Fruit fly (Drosophila melanogaster) whole organism, embryonic: Measurements from ENCODE around the gene SkpC.

Experiments used
- BtbVII ChIP-seq: fragments of 200-800 bp; sonication (Bioruptor generic); optimal IDR thresholded peaks from 3 replicates; lab custom pipeline; 2017; ENCODE audit warnings: missing biosample characterization, mild to moderate bottlenecking, missing genetic modification characterization
- CG11247 ChIP-seq: fragments of 200-800 bp; sonication (Bioruptor generic); IDR thresholded peaks from 2 replicates; pipeline ENCODE4 v1.3.6; 2022; ENCODE audit warnings: missing biosample characterization, missing genetic modification characterization
- CG12155 ChIP-seq: fragments of 200-800 bp; sonication (Bioruptor generic); optimal IDR thresholded peaks from 3 replicates; lab custom pipeline; 2016; ENCODE audit warnings: missing biosample characterization, missing genetic modification characterization
- CG1603 ChIP-seq: fragments of 200-800 bp; sonication (Bioruptor generic); optimal IDR thresholded peaks from 2 replicates; lab custom pipeline; 2019; ENCODE audit warnings: missing biosample characterization, mild to moderate bottlenecking, missing genetic modification characterization, moderate library complexity
- CG16779 ChIP-seq: fragments of 200-800 bp; sonication (Bioruptor generic); IDR thresholded peaks from 2 replicates; pipeline ENCODE4 v1.3.6; 2022; ENCODE audit warnings: missing biosample characterization, missing genetic modification characterization
- CG16813 ChIP-seq: fragments of 200-800 bp; sonication (Bioruptor generic); IDR thresholded peaks from 3 replicates; pipeline ENCODE4 v1.3.6; 2022; ENCODE audit warnings: missing biosample characterization, missing genetic modification characterization; ENCODE audit not compliant: partially characterized antibody
- CG31388 ChIP-seq: fragments of 200-800 bp; sonication (Bioruptor generic); optimal IDR thresholded peaks from 2 replicates; lab custom pipeline; 2016; ENCODE audit warnings: missing biosample characterization, missing genetic modification characterization
- CG34224 ChIP-seq: fragments of 200-800 bp; sonication (Bioruptor generic); IDR thresholded peaks from 3 replicates; pipeline ENCODE4 v1.3.6; 2022; ENCODE audit warnings: missing biosample characterization, missing genetic modification characterization; ENCODE audit not compliant: partially characterized antibody
- CG34376 ChIP-seq: fragments of 200-800 bp; sonication (Bioruptor generic); optimal IDR thresholded peaks from 2 replicates; lab custom pipeline; 2018; ENCODE audit warnings: missing biosample characterization, mild to moderate bottlenecking, missing genetic modification characterization
- CG34422 ChIP-seq: fragments of 200-800 bp; sonication (Bioruptor generic); IDR thresholded peaks from 3 replicates; pipeline ENCODE4 v1.3.6; 2022; ENCODE audit warnings: missing biosample characterization, missing genetic modification characterization
- CG3995 ChIP-seq: fragments of 200-800 bp; sonication (Bioruptor generic); optimal IDR thresholded peaks from 3 replicates; lab custom pipeline; 2016; ENCODE audit warnings: missing biosample characterization, missing genetic modification characterization
- CG42726 ChIP-seq: fragments of 200-800 bp; sonication (Bioruptor generic); IDR thresholded peaks from 2 replicates; pipeline ENCODE4 v1.3.6; 2022; ENCODE audit warnings: missing biosample characterization, missing genetic modification characterization; ENCODE audit not compliant: partially characterized antibody
- CG4328 ChIP-seq: fragments of 200-800 bp; sonication (Bioruptor generic); optimal IDR thresholded peaks from 3 replicates; lab custom pipeline; 2017; ENCODE audit warnings: missing biosample characterization, missing genetic modification reagents, missing genetic modification characterization
- CG6854 ChIP-seq: fragments of 200-800 bp; sonication (Bioruptor generic); optimal IDR thresholded peaks from 3 replicates; lab custom pipeline; 2017; ENCODE audit warnings: missing biosample characterization, mild to moderate bottlenecking, missing genetic modification characterization
- CG7963 ChIP-seq: fragments of 200-800 bp; sonication (Bioruptor generic); IDR thresholded peaks from 3 replicates; pipeline ENCODE4 v1.3.6; 2022; ENCODE audit warnings: missing biosample characterization, missing genetic modification characterization; ENCODE audit not compliant: partially characterized antibody
- CG8089 ChIP-seq: fragments of 200-800 bp; sonication (Bioruptor generic); optimal IDR thresholded peaks from 3 replicates; lab custom pipeline; 2016; ENCODE audit warnings: missing biosample characterization, missing genetic modification characterization
- CG9609 ChIP-seq: fragments of 200-800 bp; sonication (Bioruptor generic); optimal IDR thresholded peaks from 3 replicates; lab custom pipeline; 2016; ENCODE audit warnings: missing biosample characterization, missing genetic modification characterization
- CG9727 ChIP-seq: fragments of 200-800 bp; sonication (Bioruptor generic); optimal IDR thresholded peaks from 3 replicates; lab custom pipeline; 2017; ENCODE audit warnings: missing biosample characterization, mild to moderate bottlenecking, missing genetic modification characterization
- Dref ChIP-seq: fragments of 200-800 bp; sonication (Bioruptor generic); IDR thresholded peaks from 2 replicates; pipeline ENCODE4 v1.3.6; 2022; ENCODE audit warnings: missing biosample characterization, missing genetic modification characterization
- E2f1 ChIP-seq: fragments of 200-800 bp; sonication (Bioruptor generic); IDR thresholded peaks from 2 replicates; pipeline ENCODE4 v1.3.6; 2022; ENCODE audit warnings: missing biosample characterization, missing genetic modification characterization
- Lhr ChIP-seq: fragments of 200-800 bp; sonication (Bioruptor generic); optimal IDR thresholded peaks from 3 replicates; lab custom pipeline; 2017; ENCODE audit warnings: mild to moderate bottlenecking, missing biosample characterization, missing genetic modification reagents, missing genetic modification characterization
- Lim3 ChIP-seq: fragments of 200-800 bp; sonication (Bioruptor generic); IDR thresholded peaks from 2 replicates; pipeline ENCODE4 v1.3.6; 2022; ENCODE audit warnings: missing biosample characterization, missing genetic modification characterization
- MBD-R2 ChIP-seq: fragments of 200-800 bp; sonication (Bioruptor generic); IDR thresholded peaks from 2 replicates; pipeline ENCODE4 v1.3.6; 2022; ENCODE audit warnings: missing biosample characterization, missing genetic modification characterization
- NK7.1 ChIP-seq: fragments of 200-800 bp; sonication (Bioruptor generic); optimal IDR thresholded peaks from 3 replicates; lab custom pipeline; 2016; ENCODE audit warnings: missing biosample characterization, missing genetic modification characterization
- Sry-δ ChIP-seq: fragments of 200-800 bp; sonication (Bioruptor generic); optimal IDR thresholded peaks from 2 replicates; lab custom pipeline; 2016; ENCODE audit warnings: missing biosample characterization, missing genetic modification characterization
- chinmo ChIP-seq: fragments of 200-800 bp; sonication (Bioruptor generic); IDR thresholded peaks from 4 replicates; pipeline ENCODE4 v1.3.6; 2022; ENCODE audit warnings: missing biosample characterization, missing genetic modification characterization; ENCODE audit not compliant: partially characterized antibody
- dmrt11E ChIP-seq: fragments of 200-800 bp; sonication (Bioruptor generic); optimal IDR thresholded peaks from 3 replicates; lab custom pipeline; 2018; ENCODE audit warnings: missing biosample characterization, mild to moderate bottlenecking, missing genetic modification characterization, moderate library complexity
- fd102C ChIP-seq: fragments of 200-800 bp; sonication (Bioruptor generic); optimal IDR thresholded peaks from 2 replicates; lab custom pipeline; 2018; ENCODE audit warnings: missing biosample characterization, mild to moderate bottlenecking, missing genetic modification characterization, moderate library complexity
- gce ChIP-seq: fragments of 200-800 bp; sonication (Bioruptor generic); IDR thresholded peaks from 3 replicates; pipeline ENCODE4 v1.3.6; 2022; ENCODE audit warnings: missing biosample characterization, missing genetic modification characterization
- gem ChIP-seq: fragments of 200-800 bp; sonication (Bioruptor generic); optimal IDR thresholded peaks from 2 replicates; lab custom pipeline; 2019; ENCODE audit warnings: missing biosample characterization, mild to moderate bottlenecking, missing genetic modification characterization, moderate library complexity
- ind ChIP-seq: fragments of 200-800 bp; sonication (Bioruptor generic); optimal IDR thresholded peaks from 3 replicates; lab custom pipeline; 2016; ENCODE audit warnings: missing biosample characterization, missing genetic modification characterization
- jing ChIP-seq: fragments of 200-800 bp; sonication (Bioruptor generic); optimal IDR thresholded peaks from 2 replicates; lab custom pipeline; 2018; ENCODE audit warnings: missing biosample characterization, mild to moderate bottlenecking, missing genetic modification characterization
- lola ChIP-seq, 3 experiments: fragments of >200 bp in 2 of 3; fragments of 200-800 bp in 1 of 3; sonication (Bioruptor generic) in 1 of 3; optimal IDR thresholded peaks; 2 replicates each; lab custom pipeline; 2017 to 2019; ENCODE audit warnings: missing biosample characterization in 3 of 3, missing genetic modification characterization in 3 of 3, mild to moderate bottlenecking in 1 of 3, moderate library complexity in 1 of 3
- pfk ChIP-seq: fragments of 200-800 bp; sonication (Bioruptor generic); optimal IDR thresholded peaks from 2 replicates; lab custom pipeline; 2018; ENCODE audit warnings: missing biosample characterization, mild to moderate bottlenecking, missing genetic modification characterization, moderate library complexity
- prd ChIP-seq, 3 experiments: fragments of >200 bp in 2 of 3; fragments of 200-800 bp in 1 of 3; sonication (Bioruptor generic) in 1 of 3; optimal IDR thresholded peaks in 2 of 3; IDR thresholded peaks in 1 of 3; 2 replicates in 2 of 3; 3 replicates in 1 of 3; pipeline versions ENCODE4 v1.3.6 to Lab custom; 2017 to 2022; ENCODE audit warnings: missing biosample characterization in 1 of 3, missing genetic modification characterization in 1 of 3
- run ChIP-seq: fragments of 200-800 bp; sonication (Bioruptor generic); optimal IDR thresholded peaks from 3 replicates; lab custom pipeline; 2018; ENCODE audit warnings: missing biosample characterization, mild to moderate bottlenecking, missing genetic modification characterization
- sc ChIP-seq, 3 experiments: fragments of >200 bp in 2 of 3; fragments of 200-800 bp in 1 of 3; sonication (Bioruptor generic) in 1 of 3; optimal IDR thresholded peaks; 2 replicates in 2 of 3; 3 replicates in 1 of 3; lab custom pipeline; 2017; ENCODE audit warnings: mild to moderate bottlenecking in 1 of 3, missing biosample characterization in 1 of 3, missing genetic modification characterization in 1 of 3, missing genetic modification reagents in 1 of 3
- sima ChIP-seq: fragments of 200-800 bp; sonication (Bioruptor generic); optimal IDR thresholded peaks from 2 replicates; lab custom pipeline; 2016; ENCODE audit warnings: missing biosample characterization, missing genetic modification characterization
- sqz ChIP-seq: fragments of 200-800 bp; sonication (Bioruptor generic); optimal IDR thresholded peaks from 3 replicates; lab custom pipeline; 2018; ENCODE audit warnings: missing biosample characterization, mild to moderate bottlenecking, missing genetic modification characterization
- tio ChIP-seq: fragments of 200-800 bp; sonication (Bioruptor generic); optimal IDR thresholded peaks from 2 replicates; lab custom pipeline; 2017; ENCODE audit warnings: missing biosample characterization, missing genetic modification characterization, inconsistent platforms
- tup ChIP-seq: fragments of 200-800 bp; sonication (Bioruptor generic); optimal IDR thresholded peaks from 2 replicates; lab custom pipeline; 2016; ENCODE audit warnings: missing biosample characterization, mild to moderate bottlenecking, missing genetic modification characterization, moderate library complexity
- wor ChIP-seq: fragments of 200-800 bp; sonication (Bioruptor generic); IDR thresholded peaks from 2 replicates; pipeline ENCODE4 v1.3.6; 2022; ENCODE audit warnings: missing biosample characterization, missing genetic modification characterization

SkpC gene

dm6 chrX:19846701-19847383 lies 31.0 kb downstream of the SkpC start (continued):
- TF ChIP-seq CG34376 (GFP tag; lab: Kevin White, UChicago) (peak; percentile 72), CG34422 (peak; percentile 94), CG1603 (tag; lab: Kevin White, UChicago) (peak; percentile 96), CG16813 (GFP tag; lab: Robert Waterston, UW) (no peak), MBD-R2 (GFP tag; lab: Robert Waterston, UW) (peak; percentile 76), tup (GFP tag; lab: Kevin White, UChicago) (peak; percentile 74), lola (GFP tag; optimal IDR thresholded peaks at IDR 0.05; lab: Kevin White, UChicago) (peak in 1 of 3 experiments; percentile 90), CG16779 (GFP tag; lab: Robert Waterston, UW) (peak; percentile 72; the same call in 1 of the 2 replicates), Lim3 (GFP tag; lab: Robert Waterston, UW) (peak; percentile 86), dmrt11E (peak; percentile 93), chinmo (GFP tag; lab: Robert Waterston, UW) (no peak), CG7963 (GFP tag; lab: Robert Waterston, UW) (no peak), CG42726 (GFP tag; lab: Robert Waterston, UW) (no peak), sqz (GFP tag; lab: Kevin White, UChicago) (peak; percentile 80), Dref (GFP tag; lab: Robert Waterston, UW) (peak; percentile 30; the same call in 1 of the 2 replicates), CG34224 (no peak), E2f1 (GFP tag; lab: Robert Waterston, UW) (peak; percentile 94), jing (peak; percentile 93), prd (optimal IDR thresholded peaks at IDR 0.05; lab: Kevin White, UChicago) (no peak), prd (GFP tag; IDR thresholded peaks at IDR 0.05; lab: Robert Waterston, UW) (peak; percentile 98), BtbVII (GFP tag; lab: Kevin White, UChicago) (peak; percentile 85), Sry-δ (peak; percentile 60), CG9609 (GFP tag; lab: Kevin White, UChicago) (peak; percentile 95), sima (GFP tag; lab: Kevin White, UChicago) (peak; percentile 85), CG11247 (GFP tag; lab: Robert Waterston, UW) (peak; percentile 91), gce (peak; percentile 86; the same call in 2 of the 3 replicates), Lhr (GFP tag; lab: Kevin White, UChicago) (peak; percentile 81), ind (peak; percentile 93), gem (tag; lab: Kevin White, UChicago) (peak; percentile 95), CG4328 (GFP tag; lab: Kevin White, UChicago) (peak; percentile 87), sc (optimal IDR thresholded peaks at IDR 0.05; lab: Kevin White, UChicago) (no peak), sc (GFP tag; optimal IDR thresholded peaks at IDR 0.05; lab: Kevin White, UChicago) (peak; percentile 84), wor (peak; percentile 91), CG3995 (GFP tag; lab: Kevin White, UChicago) (peak; percentile 47), CG6854 (GFP tag; lab: Kevin White, UChicago) (peak; percentile 79), run (tag; lab: Kevin White, UChicago) (peak; percentile 84), pfk (GFP tag; lab: Kevin White, UChicago) (no peak), fd102C (peak; percentile 56), CG12155 (GFP tag; lab: Kevin White, UChicago) (peak; percentile 88), NK7.1 (peak; percentile 89), CG9727 (GFP tag; lab: Kevin White, UChicago) (peak; percentile 91), tio (peak; percentile 86), CG8089 (GFP tag; lab: Kevin White, UChicago) (peak; percentile 94), CG31388 (GFP tag; lab: Kevin White, UChicago) (peak; percentile 88)
